Fruit fly (Drosophila melanogaster): ENCODE measurements around the gene CG34447.

CG34447 gene

DNA sequence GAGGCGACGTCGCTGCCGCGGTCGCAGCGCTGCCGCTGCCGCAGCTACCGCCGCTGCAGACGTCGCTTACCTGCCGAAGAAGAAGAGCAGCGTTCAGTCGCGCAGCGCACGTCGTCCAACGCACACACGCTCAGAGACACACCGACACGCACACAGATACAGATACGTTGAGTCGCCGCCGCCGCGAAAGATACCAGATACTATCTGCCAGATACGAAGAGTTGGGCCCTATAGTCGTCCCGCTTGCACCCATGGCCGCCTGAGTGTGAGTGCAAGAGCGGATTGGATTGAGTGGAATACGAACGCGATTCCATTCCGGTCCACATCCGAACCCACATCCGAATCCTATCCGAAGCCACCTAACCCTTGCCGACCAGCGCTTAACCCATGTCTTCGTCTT lies 34.8 kb upstream of the CG34447 start (continued):
- TF ChIP-seq btn (GFP tag; optimal IDR thresholded peaks at IDR 0.05) (no peak), CG30020 (tag; optimal IDR thresholded peaks at IDR 0.05) (no peak), tll (GFP tag; optimal IDR thresholded peaks at IDR 0.05) (peak in 1 of 2 experiments; percentile 28), chm (GFP tag; IDR thresholded peaks at IDR 0.05) (peak; percentile 39; the same call in 1 of the 2 replicates), kni (GFP tag; optimal IDR thresholded peaks at IDR 0.05) (peak; percentile 66), Side (GFP tag; optimal IDR thresholded peaks at IDR 0.05) (no peak), Abd-B (GFP tag; optimal IDR thresholded peaks at IDR 0.05) (no peak), Bgb (GFP tag; IDR thresholded peaks at IDR 0.05; ENCODE audit: partially characterized antibody) (peak; percentile 64), Trl (optimal IDR thresholded peaks at IDR 0.05) (peak; percentile 0 to 27), Trl (GFP tag; optimal IDR thresholded peaks at IDR 0.05) (no peak), CG13287 (GFP tag; IDR thresholded peaks at IDR 0.05; ENCODE audit: partially characterized antibody) (peak; percentile 27; the same call in 1 of the 2 replicates), Jarid2 (GFP tag; optimal IDR thresholded peaks at IDR 0.05) (peak; percentile 79), pros (GFP tag; optimal IDR thresholded peaks at IDR 0.05) (peak; percentile 26), sens (GFP tag) (peak; percentile 74), Dip2 (GFP tag; IDR thresholded peaks at IDR 0.05) (no peak), Scr (GFP tag; IDR thresholded peaks at IDR 0.05; ENCODE audit: partially characterized antibody) (peak; percentile 49; the same call in 1 of the 2 replicates), amos (GFP tag; IDR thresholded peaks at IDR 0.05; ENCODE audit: partially characterized antibody) (peak; percentile 57; the same call in 1 of the 2 replicates), CG1233 (GFP tag; optimal IDR thresholded peaks at IDR 0.05) (no peak), Kr (GFP tag; optimal IDR thresholded peaks at IDR 0.05) (peak; percentile 53), CG6791 (GFP tag; IDR thresholded peaks at IDR 0.05; ENCODE audit: partially characterized antibody) (peak; percentile 51; the same call in 1 of the 3 replicates), CG8478 (optimal IDR thresholded peaks at IDR 0.05) (peak; percentile 86), CG10147 (GFP tag; optimal IDR thresholded peaks at IDR 0.05) (no peak), Awh (GFP tag; IDR thresholded peaks at IDR 0.05) (no peak), CG4328 (GFP tag; optimal IDR thresholded peaks at IDR 0.05) (no peak), tin (GFP tag; optimal IDR thresholded peaks at IDR 0.05) (no peak), insv (GFP tag; optimal IDR thresholded peaks at IDR 0.05) (peak in 1 of 2 experiments; percentile 52), Nf-YB (GFP tag; optimal IDR thresholded peaks at IDR 0.05) (peak; percentile 88), CG10321 (GFP tag; IDR thresholded peaks at IDR 0.05) (peak; percentile 94), CG14965 (GFP tag; optimal IDR thresholded peaks at IDR 0.05; ENCODE audit: borderline replicate concordance) (no peak), Antp (GFP tag; optimal IDR thresholded peaks at IDR 0.05) (no peak), CG34376 (GFP tag; optimal IDR thresholded peaks at IDR 0.05) (no peak), Deaf1 (tag; optimal IDR thresholded peaks at IDR 0.05) (peak; percentile 95), Med (GFP tag) (peak; percentile 82), tgo (GFP tag; IDR thresholded peaks at IDR 0.05) (no peak), CG17912 (GFP tag; optimal IDR thresholded peaks at IDR 0.05) (no peak), sd (tag; optimal IDR thresholded peaks at IDR 0.05) (peak; percentile 19), zen (tag; optimal IDR thresholded peaks at IDR 0.05) (peak; percentile 31), Adf1 (GFP tag; IDR thresholded peaks at IDR 0.05) (peak; percentile 98), ato (GFP tag; IDR thresholded peaks at IDR 0.05; ENCODE audit: partially characterized antibody) (peak; percentile 57; the same call in 1 of the 2 replicates), CG16813 (GFP tag; IDR thresholded peaks at IDR 0.05; ENCODE audit: partially characterized antibody) (peak; percentile 32; the same call in 1 of the 3 replicates), cg (GFP tag; optimal IDR thresholded peaks at IDR 0.05) (peak; percentile 95), CG11504 (tag; optimal IDR thresholded peaks at IDR 0.05) (no peak), crp (GFP tag; optimal IDR thresholded peaks at IDR 0.05) (no peak), Dll (GFP tag; IDR thresholded peaks at IDR 0.05; ENCODE audit: partially characterized antibody) (peak; percentile 24; the same call in 1 of the 4 replicates)

Measured in whole organism, embryonic.